Fruit fly (Drosophila melanogaster): Measurements from ENCODE around the gene CG11786.

DNA sequence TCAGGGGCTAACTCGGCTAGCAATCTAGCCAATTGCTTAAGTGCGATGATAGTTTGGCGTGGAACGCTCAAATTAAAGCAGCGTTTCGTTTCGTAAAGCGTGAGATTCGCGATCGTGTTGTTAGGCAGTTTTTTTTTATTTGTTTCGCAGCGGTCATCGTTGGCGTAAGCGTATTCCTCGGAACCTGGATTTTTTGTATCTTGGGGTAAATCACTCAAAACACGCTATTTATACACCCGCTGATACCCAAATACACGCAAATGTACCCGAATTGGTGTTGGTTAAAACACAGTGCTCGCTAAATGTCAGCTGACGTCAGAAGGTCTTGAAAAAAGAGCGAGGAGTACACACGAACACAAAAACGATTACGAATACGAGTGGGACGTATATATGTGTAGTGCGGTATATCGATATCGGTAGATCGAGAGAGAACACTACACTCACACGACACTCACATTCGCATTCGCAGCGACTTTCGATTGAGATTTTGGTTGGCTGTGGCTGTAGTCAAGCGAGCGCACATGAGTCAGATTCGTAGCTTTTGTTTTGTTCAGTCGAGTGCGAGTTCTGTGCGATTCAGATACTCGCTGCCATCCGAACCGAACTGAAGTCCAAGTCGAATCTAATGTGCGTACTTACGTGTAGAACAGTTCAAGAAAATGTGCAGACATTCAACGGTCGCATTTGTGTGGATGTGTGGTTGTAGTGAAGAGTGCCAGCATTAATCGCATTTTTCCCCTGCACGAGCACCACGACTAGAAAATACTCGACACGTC is 3.8 kb downstream of the CG11786 start:
- TF ChIP-seq Rfx (GFP tag; IDR thresholded peaks at IDR 0.05): no peak
- TF ChIP-seq NC2β (GFP tag; optimal IDR thresholded peaks at IDR 0.05): no peak
- no peak for TF ChIP-seq CG5245 (GFP tag; optimal IDR thresholded peaks at IDR 0.05)

All from whole organism, embryonic.